Fruit fly (Drosophila melanogaster) whole organism, embryonic: ENCODE measurements around the gene Prosbeta6.

Source experiments
- Antp ChIP-seq: fragments of 200-800 bp; sonication (Bioruptor generic); optimal IDR thresholded peaks from 3 replicates; lab custom pipeline; 2016; ENCODE audit warnings: missing biosample characterization, missing genetic modification characterization
- CG10147 ChIP-seq: fragments of 200-800 bp; sonication (Bioruptor generic); optimal IDR thresholded peaks from 2 replicates; lab custom pipeline; 2019; ENCODE audit warnings: missing biosample characterization, mild to moderate bottlenecking, missing genetic modification characterization, moderate library complexity
- CG10209 ChIP-seq: fragments of 200-800 bp; sonication (Bioruptor generic); optimal IDR thresholded peaks from 3 replicates; lab custom pipeline; 2017; ENCODE audit warnings: missing biosample characterization, mild to moderate bottlenecking, missing genetic modification characterization, missing genetic modification reagents
- CG10321 ChIP-seq: fragments of 200-800 bp; sonication (Bioruptor generic); IDR thresholded peaks from 2 replicates; pipeline ENCODE4 v1.3.6; 2022; ENCODE audit warnings: missing biosample characterization, missing genetic modification characterization
- CG10959 ChIP-seq: fragments of 200-800 bp; sonication (Bioruptor generic); IDR thresholded peaks from 2 replicates; pipeline ENCODE4 v1.3.6; 2022; ENCODE audit warnings: missing biosample characterization, missing genetic modification characterization
- CG11695 ChIP-seq: fragments of 200-800 bp; sonication (Bioruptor generic); IDR thresholded peaks from 3 replicates; pipeline ENCODE4 v1.3.6; 2022; ENCODE audit warnings: missing biosample characterization, missing genetic modification characterization
- CG12659 ChIP-seq: fragments of 200-800 bp; sonication (Bioruptor generic); optimal IDR thresholded peaks from 3 replicates; lab custom pipeline; 2017; ENCODE audit warnings: mild to moderate bottlenecking, missing biosample characterization, missing genetic modification reagents, missing genetic modification characterization
- CG13624 ChIP-seq: fragments of 200-800 bp; sonication (Bioruptor generic); optimal IDR thresholded peaks from 2 replicates; lab custom pipeline; 2016; ENCODE audit warnings: missing biosample characterization, missing genetic modification characterization
- CG14050 ChIP-seq: fragments of 200-800 bp; sonication (Bioruptor generic); IDR thresholded peaks from 3 replicates; pipeline ENCODE4 v1.3.6; 2022; ENCODE audit warnings: missing biosample characterization, missing genetic modification characterization
- CG1529 ChIP-seq: fragments of 200-800 bp; sonication (Bioruptor generic); optimal IDR thresholded peaks from 3 replicates; lab custom pipeline; 2018; ENCODE audit warnings: missing biosample characterization, missing genetic modification characterization
- CG16815 ChIP-seq: fragments of 200-800 bp; sonication (Bioruptor generic); optimal IDR thresholded peaks from 3 replicates; lab custom pipeline; 2017; ENCODE audit warnings: missing biosample characterization, mild to moderate bottlenecking, missing genetic modification characterization
- CG17359 ChIP-seq: fragments of 200-800 bp; sonication (Bioruptor generic); optimal IDR thresholded peaks from 3 replicates; lab custom pipeline; 2018; ENCODE audit warnings: missing biosample characterization, mild to moderate bottlenecking, missing genetic modification characterization, moderate library complexity
- CG18764 ChIP-seq: fragments of 200-800 bp; sonication (Bioruptor generic); optimal IDR thresholded peaks from 3 replicates; lab custom pipeline; 2016; ENCODE audit warnings: missing biosample characterization, missing genetic modification characterization
- CG33557 ChIP-seq: fragments of 200-800 bp; sonication (Bioruptor generic); optimal IDR thresholded peaks from 2 replicates; lab custom pipeline; 2019; ENCODE audit warnings: missing biosample characterization, mild to moderate bottlenecking, missing genetic modification characterization, moderate library complexity
- CG5953 ChIP-seq: fragments of 200-800 bp; sonication (Bioruptor generic); IDR thresholded peaks from 2 replicates; pipeline ENCODE4 v1.3.6; 2022; ENCODE audit warnings: missing biosample characterization, missing genetic modification characterization
- CG6791 ChIP-seq: fragments of 200-800 bp; sonication (Bioruptor generic); IDR thresholded peaks from 3 replicates; pipeline ENCODE4 v1.3.6; 2022; ENCODE audit warnings: missing biosample characterization, missing genetic modification characterization; ENCODE audit not compliant: partially characterized antibody
- CG8944 ChIP-seq: fragments of 200-800 bp; sonication (Bioruptor generic); optimal IDR thresholded peaks from 3 replicates; lab custom pipeline; 2016; ENCODE audit warnings: missing biosample characterization, missing genetic modification characterization
- CHES-1-like ChIP-seq: fragments of 200-800 bp; sonication (Bioruptor generic); optimal IDR thresholded peaks from 2 replicates; lab custom pipeline; 2016; ENCODE audit warnings: missing biosample characterization, missing genetic modification characterization
- Camta ChIP-seq: fragments of 200-800 bp; sonication (Bioruptor generic); optimal IDR thresholded peaks from 2 replicates; lab custom pipeline; 2016; ENCODE audit warnings: missing biosample characterization, missing genetic modification characterization
- Chrac-16 ChIP-seq: fragments of 200-800 bp; sonication (Bioruptor generic); optimal IDR thresholded peaks from 3 replicates; lab custom pipeline; 2016; ENCODE audit warnings: missing biosample characterization, missing genetic modification characterization
- Dfd ChIP-seq, 2 experiments: fragments of >200 bp; optimal IDR thresholded peaks; 2 replicates each; lab custom pipeline; 2017; ENCODE audit warnings: missing biosample characterization in 2 of 2, missing genetic modification characterization in 2 of 2
- Dll ChIP-seq: fragments of 200-800 bp; sonication (Bioruptor generic); IDR thresholded peaks from 4 replicates; pipeline ENCODE4 v1.3.6; 2022; ENCODE audit warnings: missing biosample characterization, missing genetic modification characterization; ENCODE audit not compliant: partially characterized antibody
- Ets97D ChIP-seq: fragments of 200-800 bp; sonication (Bioruptor generic); optimal IDR thresholded peaks from 3 replicates; lab custom pipeline; 2016; ENCODE audit warnings: missing biosample characterization, missing genetic modification characterization
- H2.0 ChIP-seq: fragments of 200-800 bp; sonication (Bioruptor generic); IDR thresholded peaks from 2 replicates; pipeline ENCODE4 v1.3.6; 2022; ENCODE audit warnings: missing biosample characterization, missing genetic modification characterization
- Hr3 ChIP-seq: fragments of 200-800 bp; sonication (Bioruptor generic); optimal IDR thresholded peaks from 3 replicates; lab custom pipeline; 2016; ENCODE audit warnings: missing biosample characterization, missing genetic modification characterization
- MBD-R2 ChIP-seq: fragments of 200-800 bp; sonication (Bioruptor generic); IDR thresholded peaks from 2 replicates; pipeline ENCODE4 v1.3.6; 2022; ENCODE audit warnings: missing biosample characterization, missing genetic modification characterization
- Myb ChIP-seq: fragments of 200-800 bp; sonication (Bioruptor generic); optimal IDR thresholded peaks from 2 replicates; lab custom pipeline; 2016; ENCODE audit warnings: missing biosample characterization, missing genetic modification characterization
- Opbp ChIP-seq: fragments of 200-800 bp; sonication (Bioruptor generic); IDR thresholded peaks from 3 replicates; pipeline ENCODE4 v1.3.6; 2022; ENCODE audit warnings: missing biosample characterization, missing genetic modification characterization; ENCODE audit not compliant: partially characterized antibody
- Optix ChIP-seq: fragments of 200-800 bp; sonication (Bioruptor generic); IDR thresholded peaks from 3 replicates; pipeline ENCODE4 v1.3.6; 2022; ENCODE audit warnings: missing biosample characterization, missing genetic modification characterization
- Sry-β ChIP-seq: fragments of 200-800 bp; sonication (Bioruptor generic); optimal IDR thresholded peaks from 2 replicates; lab custom pipeline; 2018; ENCODE audit warnings: missing biosample characterization, mild to moderate bottlenecking, missing genetic modification characterization, moderate library complexity
- ab ChIP-seq: fragments of 200-800 bp; sonication (Bioruptor generic); optimal IDR thresholded peaks from 2 replicates; lab custom pipeline; 2016; ENCODE audit warnings: missing biosample characterization, missing genetic modification characterization
- aop ChIP-seq: fragments of 200-800 bp; sonication (Bioruptor generic); IDR thresholded peaks from 2 replicates; pipeline ENCODE4 v1.3.6; 2022; ENCODE audit warnings: missing biosample characterization, missing genetic modification characterization
- ara ChIP-seq: fragments of 200-800 bp; sonication (Bioruptor generic); IDR thresholded peaks from 2 replicates; pipeline ENCODE4 v1.3.6; 2022; ENCODE audit warnings: missing biosample characterization, missing genetic modification characterization
- chm ChIP-seq: fragments of 200-800 bp; sonication (Bioruptor generic); IDR thresholded peaks from 2 replicates; pipeline ENCODE4 v1.3.6; 2022; ENCODE audit warnings: missing biosample characterization, missing genetic modification characterization
- chn ChIP-seq: fragments of 200-800 bp; sonication (Bioruptor generic); optimal IDR thresholded peaks from 2 replicates; lab custom pipeline; 2016; ENCODE audit warnings: missing biosample characterization, missing genetic modification characterization
- dati ChIP-seq: fragments of 200-800 bp; sonication (Bioruptor generic); IDR thresholded peaks from 2 replicates; pipeline ENCODE4 v1.3.6; 2022; ENCODE audit warnings: missing biosample characterization, missing genetic modification characterization
- dimm ChIP-seq: fragments of 200-800 bp; sonication (Bioruptor generic); IDR thresholded peaks from 2 replicates; pipeline ENCODE4 v1.3.6; 2022; ENCODE audit warnings: missing biosample characterization, missing genetic modification characterization
- fd64A ChIP-seq: fragments of 200-800 bp; sonication (Bioruptor generic); optimal IDR thresholded peaks from 3 replicates; lab custom pipeline; 2018; ENCODE audit warnings: missing biosample characterization, mild to moderate bottlenecking, missing genetic modification characterization
- fd96Cb ChIP-seq: fragments of 200-800 bp; sonication (Bioruptor generic); optimal IDR thresholded peaks from 2 replicates; lab custom pipeline; 2018; ENCODE audit warnings: missing biosample characterization, mild to moderate bottlenecking, missing genetic modification characterization, moderate library complexity
- hbn ChIP-seq: fragments of 200-800 bp; sonication (Bioruptor generic); IDR thresholded peaks from 2 replicates; pipeline ENCODE4 v1.3.6; 2022; ENCODE audit warnings: missing biosample characterization, missing genetic modification characterization; ENCODE audit not compliant: partially characterized antibody
- lilli ChIP-seq: fragments of 200-800 bp; sonication (Bioruptor generic); optimal IDR thresholded peaks from 3 replicates; lab custom pipeline; 2016; ENCODE audit warnings: missing biosample characterization, missing genetic modification characterization
- scrt ChIP-seq: fragments of 200-800 bp; sonication (Bioruptor generic); optimal IDR thresholded peaks from 2 replicates; lab custom pipeline; 2018; ENCODE audit warnings: missing biosample characterization, mild to moderate bottlenecking, missing genetic modification characterization, moderate library complexity
- sqz ChIP-seq: fragments of 200-800 bp; sonication (Bioruptor generic); optimal IDR thresholded peaks from 3 replicates; lab custom pipeline; 2018; ENCODE audit warnings: missing biosample characterization, mild to moderate bottlenecking, missing genetic modification characterization
- sug ChIP-seq: fragments of 200-800 bp; optimal IDR thresholded peaks from 2 replicates; lab custom pipeline; 2019; ENCODE audit warnings: missing biosample characterization, mild to moderate bottlenecking, missing genetic modification characterization, moderate library complexity
- tin ChIP-seq: fragments of 200-800 bp; sonication (Bioruptor generic); optimal IDR thresholded peaks from 3 replicates; lab custom pipeline; 2016; ENCODE audit warnings: missing biosample characterization, missing genetic modification characterization
- tll ChIP-seq, 2 experiments: fragments of 200-800 bp in 1 of 2; fragments of >200 bp in 1 of 2; sonication (Bioruptor generic) in 1 of 2; optimal IDR thresholded peaks; 2 replicates each; lab custom pipeline; 2017 to 2019; ENCODE audit warnings: missing biosample characterization in 2 of 2, missing genetic modification characterization in 2 of 2, mild to moderate bottlenecking in 1 of 2, moderate library complexity in 1 of 2
- twi ChIP-seq: fragments of 200-800 bp; optimal IDR thresholded peaks from 2 replicates; lab custom pipeline; 2019; ENCODE audit warnings: missing biosample characterization, mild to moderate bottlenecking, missing genetic modification characterization, moderate library complexity
- usp ChIP-seq: fragments of >200 bp; optimal IDR thresholded peaks from 2 replicates; lab custom pipeline; 2017; ENCODE audit warnings: missing biosample characterization, missing genetic modification characterization
- zen ChIP-seq: fragments of 200-800 bp; sonication (Bioruptor generic); optimal IDR thresholded peaks from 3 replicates; lab custom pipeline; 2018; ENCODE audit warnings: missing biosample characterization, mild to moderate bottlenecking, missing genetic modification characterization, moderate library complexity
- zen2 ChIP-seq: fragments of 200-800 bp; sonication (Bioruptor generic); IDR thresholded peaks from 3 replicates; pipeline ENCODE4 v1.3.6; 2022; ENCODE audit warnings: missing biosample characterization, missing genetic modification characterization; ENCODE audit not compliant: partially characterized antibody
- zf30C ChIP-seq: fragments of 200-800 bp; sonication (Bioruptor generic); optimal IDR thresholded peaks from 3 replicates; lab custom pipeline; 2018; ENCODE audit warnings: missing biosample characterization, mild to moderate bottlenecking, missing genetic modification characterization

Gene Prosbeta6

DNA sequence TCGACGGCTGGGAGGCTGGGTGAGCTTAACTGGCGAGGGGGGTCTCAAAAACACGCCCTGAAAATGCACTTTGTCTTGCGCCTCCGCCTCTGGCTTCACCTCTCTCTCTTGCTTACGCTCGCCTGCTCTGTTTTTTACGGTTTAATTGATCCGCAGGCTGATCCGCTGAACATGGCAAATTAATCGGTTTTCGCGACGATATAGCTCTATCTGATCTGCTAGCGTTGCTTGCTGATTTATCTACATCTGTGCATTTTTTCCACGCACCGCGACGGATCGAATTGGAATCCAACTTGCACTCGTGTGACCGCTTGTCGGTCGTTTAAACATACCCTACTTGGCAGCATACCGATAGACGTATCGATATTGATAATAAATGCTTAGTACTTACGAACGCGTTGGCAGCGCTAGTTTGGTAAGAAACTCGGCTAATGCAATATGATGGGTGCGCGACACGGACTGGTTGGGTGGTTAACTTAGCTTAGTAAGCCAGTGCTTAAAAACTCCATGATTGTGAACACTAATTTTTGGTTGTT lies 37.4 kb upstream of the Prosbeta6 start, which contains the start of gene Abl (continued):
- peak; percentile 97 for TF ChIP-seq Myb (GFP tag; lab: Kevin White, UChicago)
- peak; percentile 78 for TF ChIP-seq Antp (GFP tag; lab: Kevin White, UChicago)
- TF ChIP-seq sqz: no peak
- no peak for TF ChIP-seq ara (GFP tag; lab: Robert Waterston, UW)
- TF ChIP-seq Chrac-16 (GFP tag; lab: Kevin White, UChicago): peak; percentile 61
- peak; percentile 53 for TF ChIP-seq Camta (GFP tag; lab: Kevin White, UChicago)
- TF ChIP-seq tll (GFP tag; optimal IDR thresholded peaks at IDR 0.05; lab: Kevin White, UChicago): no peak
- peak; percentile 77 for TF ChIP-seq Opbp
- TF ChIP-seq CG10321 (GFP tag; lab: Robert Waterston, UW): no peak
- no peak for TF ChIP-seq Optix (GFP tag; lab: Robert Waterston, UW)
- TF ChIP-seq dati (GFP tag; lab: Robert Waterston, UW): no peak
- no peak for TF ChIP-seq twi (tag; lab: Kevin White, UChicago)
- TF ChIP-seq fd64A: peak; percentile 36
- TF ChIP-seq chn: peak; percentile 58
- peak; percentile 68 for TF ChIP-seq lilli
- TF ChIP-seq CHES-1-like (GFP tag; lab: Kevin White, UChicago): peak; percentile 85
- peak; percentile 62 for TF ChIP-seq tin (GFP tag; lab: Kevin White, UChicago)
- TF ChIP-seq CG17359 (tag; lab: Kevin White, UChicago): peak; percentile 49
- TF ChIP-seq CG10209 (GFP tag; lab: Kevin White, UChicago): peak; percentile 69
- no peak for TF ChIP-seq Sry-β (GFP tag; lab: Kevin White, UChicago)
- TF ChIP-seq zen (tag; lab: Kevin White, UChicago): peak; percentile 75
- peak; percentile 65 for TF ChIP-seq sug
- peak; percentile 22 for TF ChIP-seq CG16815 (GFP tag; lab: Kevin White, UChicago)
- no peak for TF ChIP-seq dimm (GFP tag; lab: Robert Waterston, UW)
- TF ChIP-seq aop (GFP tag; lab: Robert Waterston, UW): no peak
- TF ChIP-seq Hr3 (GFP tag; lab: Kevin White, UChicago): peak; percentile 44
- peak; percentile 97 for TF ChIP-seq Ets97D (GFP tag; lab: Kevin White, UChicago)
- no peak for TF ChIP-seq CG1529 (GFP tag; lab: Kevin White, UChicago)
- peak; percentile 81 for TF ChIP-seq Dll
- TF ChIP-seq CG13624: peak; percentile 88
- no peak for TF ChIP-seq zf30C (GFP tag; lab: Kevin White, UChicago)
- peak; percentile 10 for TF ChIP-seq ab (GFP tag; lab: Kevin White, UChicago)
- TF ChIP-seq MBD-R2: peak; percentile 82
- peak; percentile 65 for TF ChIP-seq CG18764 (GFP tag; lab: Kevin White, UChicago)
- peak; percentile 82 for TF ChIP-seq hbn
- no peak for TF ChIP-seq CG5953 (GFP tag; lab: Robert Waterston, UW)
- no peak for TF ChIP-seq CG14050 (GFP tag; lab: Robert Waterston, UW)
- TF ChIP-seq scrt (GFP tag; lab: Kevin White, UChicago): peak; percentile 14
- TF ChIP-seq CG33557: no peak
- peak; percentile 51 for TF ChIP-seq CG10147
- TF ChIP-seq zen2: 0 out of 3 replicates have a peak, but pooled peaks have one; percentile 34
- no peak for TF ChIP-seq Dfd (GFP tag; optimal IDR thresholded peaks at IDR 0.05; lab: Kevin White, UChicago)
- TF ChIP-seq usp (GFP tag; lab: Kevin White, UChicago): no peak
- peak; percentile 91 for TF ChIP-seq CG12659 (GFP tag; lab: Kevin White, UChicago)
- peak; percentile 77; the same call in 1 of the 2 replicates for TF ChIP-seq chm (GFP tag; lab: Robert Waterston, UW)
- peak; percentile 88 for TF ChIP-seq CG6791 (GFP tag; lab: Robert Waterston, UW)
- TF ChIP-seq CG10959: no peak
- no peak for TF ChIP-seq fd96Cb (tag; lab: Kevin White, UChicago)
- peak; percentile 73 for TF ChIP-seq CG8944 (GFP tag; lab: Kevin White, UChicago)
- no peak for TF ChIP-seq CG11695 (GFP tag; lab: Robert Waterston, UW)
- no peak for TF ChIP-seq H2.0 (GFP tag; lab: Robert Waterston, UW)
